Worm (Caenorhabditis elegans) whole organism, young adult: ENCODE data around the gene T14B4.1.

Source experiments
- B0261.1 ChIP-seq: sonication (generic microtip); optimal IDR thresholded peaks from 2 replicates; lab custom pipeline; 2016; ENCODE audit warnings: mild to moderate bottlenecking, missing genetic modification characterization, moderate library complexity, missing compliant biosample characterization
- attf-3 ChIP-seq: fragments of 200-800 bp; sonication (Bioruptor generic); conservative IDR thresholded peaks from 2 replicates; pipeline ENCODE4 v1.3.6; 2022; ENCODE audit warnings: missing genetic modification reagents, missing genetic modification characterization, missing compliant biosample characterization

ce11 chrII:6754671-6755224, 18.0 kb downstream of the T14B4.1 start, which contains the start of the genes srx-95 and fis-1:
- TF ChIP-seq B0261.1 (tag; lab: Kevin White, UChicago), result no peak
- TF ChIP-seq attf-3 (GFP tag; lab: Robert Waterston, UW), result no peak
